Fruit fly (Drosophila melanogaster) whole organism, embryonic: ENCODE results near the gene Pink1.
A peak's percentile ranks its signal among the peaks of the same experiment; 100 is the strongest.

Experiments
- ATbp ChIP-seq: fragments of 200-800 bp; sonication (Bioruptor generic); optimal IDR thresholded peaks from 2 replicates; lab custom pipeline; 2017; ENCODE audit warnings: missing biosample characterization, mild to moderate bottlenecking, missing genetic modification characterization, missing genetic modification reagents
- Ada2b ChIP-seq: fragments of 200-800 bp; sonication (Bioruptor generic); IDR thresholded peaks from 2 replicates; pipeline ENCODE4 v1.3.6; 2022; ENCODE audit warnings: missing biosample characterization, missing genetic modification characterization
- Asciz ChIP-seq: fragments of 200-800 bp; sonication (Bioruptor generic); optimal IDR thresholded peaks from 2 replicates; lab custom pipeline; 2017; ENCODE audit warnings: missing biosample characterization, mild to moderate bottlenecking, missing genetic modification characterization, missing genetic modification reagents
- Awh ChIP-seq: fragments of 200-800 bp; sonication (Bioruptor generic); IDR thresholded peaks from 2 replicates; pipeline ENCODE4, ENCODE4 v1.3.6; 2022; ENCODE audit warnings: missing biosample characterization, missing genetic modification characterization
- CG10543 ChIP-seq: fragments of 200-800 bp; sonication (Bioruptor generic); optimal IDR thresholded peaks from 3 replicates; lab custom pipeline; 2017; ENCODE audit warnings: missing biosample characterization, mild to moderate bottlenecking, missing genetic modification characterization, moderate library complexity
- CG11398 ChIP-seq: fragments of 200-800 bp; sonication (Bioruptor generic); optimal IDR thresholded peaks from 2 replicates; lab custom pipeline; 2016; ENCODE audit warnings: missing biosample characterization, missing genetic modification characterization
- CG11456 ChIP-seq: fragments of 200-800 bp; sonication (Bioruptor generic); IDR thresholded peaks from 3 replicates; pipeline ENCODE4 v1.3.6; 2022; ENCODE audit warnings: missing biosample characterization, missing genetic modification characterization
- CG11504 ChIP-seq: fragments of 200-800 bp; sonication (Bioruptor generic); optimal IDR thresholded peaks from 3 replicates; lab custom pipeline; 2019; ENCODE audit warnings: missing biosample characterization, mild to moderate bottlenecking, missing genetic modification characterization, moderate library complexity
- CG12071 ChIP-seq: fragments of 200-800 bp; sonication (Bioruptor generic); optimal IDR thresholded peaks from 3 replicates; lab custom pipeline; 2018; ENCODE audit warnings: missing biosample characterization, mild to moderate bottlenecking, missing genetic modification characterization
- CG12659 ChIP-seq: fragments of 200-800 bp; sonication (Bioruptor generic); optimal IDR thresholded peaks from 3 replicates; lab custom pipeline; 2017; ENCODE audit warnings: mild to moderate bottlenecking, missing biosample characterization, missing genetic modification reagents, missing genetic modification characterization
- CG13296 ChIP-seq: fragments of 200-800 bp; sonication (Bioruptor generic); optimal IDR thresholded peaks from 3 replicates; lab custom pipeline; 2018; ENCODE audit warnings: missing biosample characterization, mild to moderate bottlenecking, missing genetic modification characterization
- CG14014 ChIP-seq: fragments of 200-800 bp; sonication (Bioruptor generic); IDR thresholded peaks from 2 replicates; pipeline ENCODE4 v1.3.6; 2022; ENCODE audit warnings: missing biosample characterization, missing genetic modification characterization
- CG14710 ChIP-seq: fragments of 200-800 bp; sonication (Bioruptor generic); optimal IDR thresholded peaks from 3 replicates; lab custom pipeline; 2019; ENCODE audit warnings: missing biosample characterization, mild to moderate bottlenecking, missing genetic modification characterization, moderate library complexity
- CG15269 ChIP-seq: fragments of 200-800 bp; sonication (Bioruptor generic); optimal IDR thresholded peaks from 2 replicates; lab custom pipeline; 2018; ENCODE audit warnings: missing biosample characterization, mild to moderate bottlenecking, missing genetic modification characterization, moderate library complexity
- CG15514 ChIP-seq: fragments of 200-800 bp; sonication (Bioruptor generic); optimal IDR thresholded peaks from 3 replicates; lab custom pipeline; 2017; ENCODE audit warnings: missing biosample characterization, missing genetic modification characterization, mild to moderate bottlenecking, moderate library complexity, missing genetic modification reagents
- CG18599 ChIP-seq: fragments of 200-800 bp; sonication (Bioruptor generic); optimal IDR thresholded peaks from 3 replicates; lab custom pipeline; 2017; ENCODE audit warnings: missing biosample characterization, missing genetic modification characterization, mild to moderate bottlenecking, moderate library complexity, missing genetic modification reagents
- CG2199 ChIP-seq: fragments of 200-800 bp; sonication (Bioruptor generic); IDR thresholded peaks from 3 replicates; pipeline ENCODE4 v1.3.6; 2022; ENCODE audit warnings: missing biosample characterization, missing genetic modification characterization
- CG2678 ChIP-seq: fragments of 200-800 bp; sonication (Bioruptor generic); optimal IDR thresholded peaks from 3 replicates; lab custom pipeline; 2019; ENCODE audit warnings: missing biosample characterization, mild to moderate bottlenecking, missing genetic modification characterization, moderate library complexity
- CG3407 ChIP-seq: fragments of 200-800 bp; sonication (Bioruptor generic); optimal IDR thresholded peaks from 2 replicates; lab custom pipeline; 2018; ENCODE audit warnings: missing biosample characterization, mild to moderate bottlenecking, missing genetic modification characterization
- CG5180 ChIP-seq: fragments of 200-800 bp; sonication (Bioruptor generic); optimal IDR thresholded peaks from 3 replicates; lab custom pipeline; 2017; ENCODE audit warnings: missing biosample characterization, missing genetic modification characterization, mild to moderate bottlenecking, moderate library complexity, missing genetic modification reagents
- CG5245 ChIP-seq: fragments of 200-800 bp; sonication (Bioruptor generic); optimal IDR thresholded peaks from 3 replicates; lab custom pipeline; 2016; ENCODE audit warnings: missing biosample characterization, missing genetic modification characterization
- CG6175 ChIP-seq: fragments of 200-800 bp; sonication (Bioruptor generic); IDR thresholded peaks from 3 replicates; pipeline ENCODE4 v1.3.6; 2022; ENCODE audit warnings: missing biosample characterization, missing genetic modification characterization
- CG6654 ChIP-seq: fragments of 200-800 bp; sonication (Bioruptor generic); optimal IDR thresholded peaks from 2 replicates; lab custom pipeline; 2017; ENCODE audit warnings: missing biosample characterization, mild to moderate bottlenecking, missing genetic modification characterization
- CG6813 ChIP-seq: fragments of 200-800 bp; sonication (Bioruptor generic); optimal IDR thresholded peaks from 2 replicates; lab custom pipeline; 2017; ENCODE audit warnings: missing biosample characterization, missing genetic modification characterization, mild to moderate bottlenecking, moderate library complexity, missing genetic modification reagents
- CG7271 ChIP-seq: fragments of 200-800 bp; sonication (Bioruptor generic); optimal IDR thresholded peaks from 2 replicates; lab custom pipeline; 2018; ENCODE audit warnings: missing biosample characterization, mild to moderate bottlenecking, missing genetic modification characterization, moderate library complexity
- Camta ChIP-seq: fragments of 200-800 bp; sonication (Bioruptor generic); optimal IDR thresholded peaks from 2 replicates; lab custom pipeline; 2016; ENCODE audit warnings: missing biosample characterization, missing genetic modification characterization
- E2f2 ChIP-seq: fragments of 200-800 bp; sonication (Bioruptor generic); IDR thresholded peaks from 2 replicates; pipeline ENCODE4 v1.3.6; 2022; ENCODE audit warnings: missing biosample characterization, missing genetic modification characterization
- Ets65A ChIP-seq: fragments of 200-800 bp; sonication (Bioruptor generic); peaks from one replicate; lab custom pipeline; 2016; ENCODE audit warnings: missing biosample characterization, missing genetic modification characterization
- HLH3B ChIP-seq: fragments of 200-800 bp; sonication (Bioruptor generic); IDR thresholded peaks from 2 replicates; pipeline ENCODE4 v1.3.6; 2022; ENCODE audit warnings: missing biosample characterization, missing genetic modification characterization
- Hmr ChIP-seq: fragments of 200-800 bp; sonication (Bioruptor generic); optimal IDR thresholded peaks from 3 replicates; lab custom pipeline; 2017; ENCODE audit warnings: mild to moderate bottlenecking, missing biosample characterization, missing genetic modification reagents, missing genetic modification characterization
- Lpt ChIP-seq: fragments of >200 bp; optimal IDR thresholded peaks from 2 replicates; lab custom pipeline; 2018; ENCODE audit warnings: missing biosample characterization, missing genetic modification characterization
- Meics ChIP-seq: fragments of 200-800 bp; sonication (Bioruptor generic); optimal IDR thresholded peaks from 2 replicates; lab custom pipeline; 2017; ENCODE audit warnings: missing biosample characterization, mild to moderate bottlenecking, missing genetic modification characterization
- Rx ChIP-seq: fragments of 200-800 bp; sonication (Bioruptor generic); IDR thresholded peaks from 2 replicates; pipeline ENCODE4 v1.3.6; 2022; ENCODE audit warnings: missing biosample characterization, missing genetic modification characterization
- Sox102F ChIP-seq: fragments of 200-800 bp; sonication (Bioruptor generic); optimal IDR thresholded peaks from 2 replicates; lab custom pipeline; 2018; ENCODE audit warnings: missing biosample characterization, mild to moderate bottlenecking, missing genetic modification characterization, moderate library complexity
- Vsx1 ChIP-seq: fragments of 200-800 bp; sonication (Bioruptor generic); optimal IDR thresholded peaks from 2 replicates; lab custom pipeline; 2017; ENCODE audit warnings: missing biosample characterization, mild to moderate bottlenecking, missing genetic modification characterization, missing genetic modification reagents
- ato ChIP-seq: fragments of 200-800 bp; sonication (Bioruptor generic); IDR thresholded peaks from 2 replicates; pipeline ENCODE4 v1.3.6; 2022; ENCODE audit warnings: missing biosample characterization, missing genetic modification characterization; ENCODE audit not compliant: partially characterized antibody
- chm ChIP-seq: fragments of 200-800 bp; sonication (Bioruptor generic); IDR thresholded peaks from 2 replicates; pipeline ENCODE4 v1.3.6; 2022; ENCODE audit warnings: missing biosample characterization, missing genetic modification characterization
- dmrt99B ChIP-seq: fragments of 200-800 bp; sonication (Bioruptor generic); optimal IDR thresholded peaks from 2 replicates; lab custom pipeline; 2018; ENCODE audit warnings: missing biosample characterization, mild to moderate bottlenecking, missing genetic modification characterization, moderate library complexity
- dysf ChIP-seq: fragments of 200-800 bp; sonication (Bioruptor generic); IDR thresholded peaks from 3 replicates; pipeline ENCODE4 v1.3.6; 2022; ENCODE audit warnings: missing biosample characterization, missing genetic modification characterization
- gce ChIP-seq: fragments of 200-800 bp; sonication (Bioruptor generic); IDR thresholded peaks from 3 replicates; pipeline ENCODE4 v1.3.6; 2022; ENCODE audit warnings: missing biosample characterization, missing genetic modification characterization
- gem ChIP-seq: fragments of 200-800 bp; sonication (Bioruptor generic); optimal IDR thresholded peaks from 2 replicates; lab custom pipeline; 2019; ENCODE audit warnings: missing biosample characterization, mild to moderate bottlenecking, missing genetic modification characterization, moderate library complexity
- gro ChIP-seq: fragments of 200-800 bp; sonication (Bioruptor generic); optimal IDR thresholded peaks from 2 replicates; lab custom pipeline; 2016; ENCODE audit warnings: missing biosample characterization, missing genetic modification characterization
- lab ChIP-seq: fragments of 200-800 bp; sonication (Bioruptor generic); optimal IDR thresholded peaks from 3 replicates; lab custom pipeline; 2017; ENCODE audit warnings: missing biosample characterization, missing genetic modification characterization, mild to moderate bottlenecking, moderate library complexity, missing genetic modification reagents
- maf-S ChIP-seq: fragments of 200-800 bp; sonication (Bioruptor generic); optimal IDR thresholded peaks from 2 replicates; lab custom pipeline; 2016; ENCODE audit warnings: missing biosample characterization, missing genetic modification characterization
- ranshi ChIP-seq: fragments of 200-800 bp; sonication (Bioruptor generic); IDR thresholded peaks from 2 replicates; pipeline ENCODE4 v1.3.6; 2022; ENCODE audit warnings: missing biosample characterization, missing genetic modification characterization
- row ChIP-seq: fragments of 200-800 bp; sonication (Bioruptor generic); IDR thresholded peaks from 3 replicates; pipeline ENCODE4 v1.3.6; 2022; ENCODE audit warnings: missing biosample characterization, missing genetic modification characterization
- run ChIP-seq: fragments of 200-800 bp; sonication (Bioruptor generic); optimal IDR thresholded peaks from 3 replicates; lab custom pipeline; 2018; ENCODE audit warnings: missing biosample characterization, mild to moderate bottlenecking, missing genetic modification characterization
- sim ChIP-seq: fragments of 200-800 bp; sonication (Bioruptor generic); IDR thresholded peaks from 2 replicates; pipeline ENCODE4 v1.3.6; 2022; ENCODE audit warnings: missing biosample characterization, missing genetic modification characterization
- sob ChIP-seq: fragments of 200-800 bp; sonication (Bioruptor generic); IDR thresholded peaks from 2 replicates; pipeline ENCODE4 v1.3.6; 2022; ENCODE audit warnings: missing biosample characterization, missing genetic modification characterization
- wek ChIP-seq: fragments of 200-800 bp; sonication (Bioruptor generic); optimal IDR thresholded peaks from 3 replicates; lab custom pipeline; 2018; ENCODE audit warnings: missing biosample characterization, mild to moderate bottlenecking, missing genetic modification characterization, moderate library complexity

Gene Pink1

DNA sequence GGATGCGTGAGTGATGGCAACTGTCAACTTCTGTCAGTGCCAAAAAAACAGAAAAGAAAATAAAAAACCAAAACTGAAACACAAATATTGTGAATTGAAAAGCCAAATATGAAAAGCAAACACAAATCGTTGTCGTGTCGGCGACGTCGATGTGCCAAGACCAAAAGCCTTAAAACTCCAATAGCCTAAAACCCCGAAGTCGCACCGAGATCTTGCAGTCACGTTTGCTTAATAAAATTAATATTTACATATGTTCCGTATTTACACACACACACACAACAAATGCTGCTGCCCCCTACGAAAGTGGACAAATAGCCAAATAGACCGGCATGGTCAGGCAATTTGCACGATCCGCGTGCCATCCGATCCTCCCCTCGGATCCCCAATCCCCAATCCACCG lies 45.5 kb upstream of the Pink1 start (continued):
- TF ChIP-seq CG14014 (GFP tag; lab: Robert Waterston, UW) (peak; percentile 13; the same call in 1 of the 2 replicates), CG5245 (GFP tag; lab: Kevin White, UChicago) (no peak), ato (GFP tag; lab: Robert Waterston, UW) (no peak), gce (GFP tag; lab: Robert Waterston, UW) (0 out of 3 replicates have a peak, but pooled peaks have one; percentile 6), Hmr (peak; percentile 38), Awh (GFP tag; lab: Robert Waterston, UW) (0 out of 2 replicates have a peak, but pooled peaks have one; percentile 41), wek (GFP tag; lab: Kevin White, UChicago) (peak; percentile 15), CG6813 (GFP tag; lab: Kevin White, UChicago) (peak; percentile 3), E2f2 (GFP tag; lab: Robert Waterston, UW) (no peak), CG6654 (GFP tag; lab: Kevin White, UChicago) (no peak), Ada2b (GFP tag; lab: Robert Waterston, UW) (no peak), CG10543 (GFP tag; lab: Kevin White, UChicago) (peak; percentile 29), CG11456 (no peak), run (tag; lab: Kevin White, UChicago) (peak; percentile 31), maf-S (GFP tag; lab: Kevin White, UChicago) (no peak), CG14710 (tag; lab: Kevin White, UChicago) (no peak), Ets65A (GFP tag; lab: Kevin White, UChicago) (peak; percentile 9), lab (peak; percentile 56), Sox102F (GFP tag; lab: Kevin White, UChicago) (peak; percentile 9), Meics (GFP tag; lab: Kevin White, UChicago) (peak; percentile 27), CG12659 (no peak), CG2199 (no peak), Asciz (GFP tag; lab: Kevin White, UChicago) (peak; percentile 37), CG5180 (GFP tag; lab: Kevin White, UChicago) (peak; percentile 51), CG3407 (peak; percentile 15), chm (GFP tag; lab: Robert Waterston, UW) (peak; percentile 16; the same call in 1 of the 2 replicates), dmrt99B (tag; lab: Kevin White, UChicago) (peak; percentile 38), Lpt (GFP tag; lab: Kevin White, UChicago) (no peak), CG18599 (GFP tag; lab: Kevin White, UChicago) (peak; percentile 37), CG12071 (GFP tag; lab: Kevin White, UChicago) (peak; percentile 41), CG11398 (GFP tag; lab: Kevin White, UChicago) (peak; percentile 1), sim (GFP tag; lab: Robert Waterston, UW) (no peak), Rx (GFP tag; lab: Robert Waterston, UW) (no peak), CG2678 (tag; lab: Kevin White, UChicago) (peak; percentile 56), gro (GFP tag; lab: Kevin White, UChicago) (no peak), CG13296 (GFP tag; lab: Kevin White, UChicago) (peak; percentile 53), CG15514 (GFP tag; lab: Kevin White, UChicago) (peak; percentile 42), CG7271 (tag; lab: Kevin White, UChicago) (no peak), dysf (GFP tag; lab: Robert Waterston, UW) (peak; percentile 48; the same call in 1 of the 3 replicates), CG15269 (tag; lab: Kevin White, UChicago) (peak; percentile 32), ATbp (GFP tag; lab: Kevin White, UChicago) (peak; percentile 57), row (no peak), CG11504 (tag; lab: Kevin White, UChicago) (peak; percentile 11), gem (tag; lab: Kevin White, UChicago) (peak; percentile 12), HLH3B (peak; percentile 24; the same call in 1 of the 2 replicates), Camta (GFP tag; lab: Kevin White, UChicago) (no peak), CG6175 (no peak), Vsx1 (GFP tag; lab: Kevin White, UChicago) (peak; percentile 44), ranshi (GFP tag; lab: Robert Waterston, UW) (no peak), sob (GFP tag; lab: Robert Waterston, UW) (peak; percentile 44; the same call in 1 of the 2 replicates)
